Fruit fly (Drosophila melanogaster) whole organism, wandering third instar larva: ENCODE measurements around the gene CG31388.

ENCODE experiments used
- HLH106 ChIP-seq: fragments of 200-800 bp; optimal IDR thresholded peaks from 3 replicates; lab custom pipeline; 2019; ENCODE audit warnings: missing biosample characterization, mild to moderate bottlenecking, missing genetic modification characterization, moderate library complexity
- Mio ChIP-seq: sonication (Bioruptor generic); optimal IDR thresholded peaks from 2 replicates; lab custom pipeline; 2016; ENCODE audit warnings: missing biosample characterization, missing genetic modification characterization
- Myc ChIP-seq: fragments of >200 bp; optimal IDR thresholded peaks from 2 replicates; lab custom pipeline; 2017
- ey ChIP-seq: fragments of 200-800 bp; sonication (Bioruptor generic); optimal IDR thresholded peaks from 2 replicates; lab custom pipeline; 2016; ENCODE audit warnings: missing biosample characterization, missing genetic modification characterization
- fru ChIP-seq: fragments of 200-800 bp; sonication (Bioruptor generic); optimal IDR thresholded peaks from 3 replicates; lab custom pipeline; 2016; ENCODE audit warnings: missing biosample characterization, mild to moderate bottlenecking, missing genetic modification characterization
- h ChIP-seq: fragments of 200-800 bp; sonication (Bioruptor generic); optimal IDR thresholded peaks from 3 replicates; lab custom pipeline; 2016; ENCODE audit warnings: missing biosample characterization, mild to moderate bottlenecking, missing genetic modification characterization
- pan ChIP-seq: fragments of >200 bp; optimal IDR thresholded peaks from 2 replicates; lab custom pipeline; 2017
- sage ChIP-seq: fragments of 200-800 bp; sonication (Bioruptor generic); optimal IDR thresholded peaks from 2 replicates; lab custom pipeline; 2016; ENCODE audit warnings: missing biosample characterization, mild to moderate bottlenecking, missing genetic modification characterization
- sv ChIP-seq: fragments of 200-800 bp; sonication (Bioruptor generic); optimal IDR thresholded peaks from 3 replicates; lab custom pipeline; 2016; ENCODE audit warnings: missing biosample characterization, missing genetic modification characterization
- usp ChIP-seq: fragments of >200 bp; optimal IDR thresholded peaks from 2 replicates; lab custom pipeline; 2017; ENCODE audit warnings: missing biosample characterization, missing genetic modification characterization

DNA sequence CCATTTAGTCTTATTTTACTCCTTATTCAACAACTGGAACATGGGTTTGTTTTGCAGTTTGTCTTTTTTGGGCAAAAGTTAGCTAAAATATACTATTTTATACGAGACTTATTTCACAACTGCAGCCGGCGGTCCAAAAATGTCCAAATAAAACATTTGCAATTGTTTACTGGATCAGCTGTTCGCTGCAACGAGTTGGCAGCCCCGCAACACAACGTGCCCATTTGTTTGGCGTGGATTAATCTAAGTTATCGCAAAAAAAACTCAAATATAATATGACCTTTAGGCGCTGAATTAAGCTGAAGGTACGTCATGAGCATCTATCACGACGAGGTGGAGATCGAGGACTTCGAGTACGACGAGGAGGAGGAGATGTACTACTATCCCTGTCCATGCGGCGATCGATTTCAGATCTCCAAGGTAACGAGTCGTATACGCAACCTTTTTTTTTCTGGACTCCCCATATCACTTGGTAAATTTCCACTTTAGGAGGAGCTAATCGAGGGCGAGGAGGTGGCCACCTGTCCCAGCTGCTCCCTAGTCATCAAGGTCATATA lies 5.8 kb upstream of the CG31388 start, which contains the start of the genes CG17187 and Dph3:
- TF ChIP-seq HLH106 (tag; lab: Kevin White, UChicago) (no peak), Mio (GFP tag; lab: Kevin White, UChicago) (no peak), sv (GFP tag; lab: Kevin White, UChicago) (no peak), Myc (lab: Kevin White, UChicago) (peak; percentile 2), fru (no peak), ey (GFP tag; lab: Kevin White, UChicago) (no peak), sage (GFP tag; lab: Kevin White, UChicago) (no peak), h (no peak), pan (lab: Kevin White, UChicago) (no peak), usp (GFP tag; lab: Kevin White, UChicago) (no peak)
